Worm (Caenorhabditis elegans): ENCODE measurements around the gene B0280.9.

DNA sequence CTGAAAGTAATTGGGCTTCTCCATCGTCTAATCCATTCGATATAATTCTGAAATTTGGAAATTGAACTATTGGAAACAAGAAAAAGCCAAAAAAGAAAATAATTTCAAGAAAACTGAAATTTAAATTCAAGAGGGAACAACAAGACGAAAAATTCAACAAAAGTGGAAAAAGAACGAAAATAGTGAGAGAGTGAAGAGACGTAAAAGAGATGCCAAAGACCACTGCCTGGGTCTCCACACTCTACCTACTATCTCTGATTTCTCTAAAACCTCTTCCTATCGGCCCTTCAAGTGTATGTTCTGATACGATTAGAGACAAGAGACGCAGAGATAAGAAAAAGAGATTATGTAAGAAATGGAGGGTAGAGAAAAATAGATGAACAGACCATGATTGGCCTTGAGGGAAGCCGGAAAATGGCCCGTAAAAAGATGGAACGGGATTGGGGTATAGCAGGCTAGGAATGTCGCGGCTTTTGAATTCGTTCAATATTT, 31.1 kb upstream of the B0280.9 start, which contains the start of gene ogt-1:
- TF ChIP-seq sptf-1 (tag; optimal IDR thresholded peaks at IDR 0.05) (peak; percentile 9), unc-120 (tag; optimal IDR thresholded peaks at IDR 0.05; ENCODE audit: poor library complexity, severe bottlenecking) (peak; percentile 69), elt-1 (tag; optimal IDR thresholded peaks at IDR 0.05; ENCODE audit: borderline replicate concordance, insufficient read depth) (no peak), nhr-237 (tag; optimal IDR thresholded peaks at IDR 0.05) (peak; percentile 87), unc-39 (tag; optimal IDR thresholded peaks at IDR 0.05) (no peak), unc-62 (GFP tag; optimal IDR thresholded peaks at IDR 0.05) (peak; percentile 76), snpc-4 (tag; optimal IDR thresholded peaks at IDR 0.05) (no peak), mep-1 (tag; optimal IDR thresholded peaks at IDR 0.05) (no peak), nhr-76 (tag; optimal IDR thresholded peaks at IDR 0.05) (no peak), lin-13 (tag; optimal IDR thresholded peaks at IDR 0.05) (no peak), nhr-12 (tag; optimal IDR thresholded peaks at IDR 0.05) (no peak), nhr-28 (tag; optimal IDR thresholded peaks at IDR 0.05) (no peak), hlh-1 (tag; optimal IDR thresholded peaks at IDR 0.05) (peak; percentile 42), lsy-2 (tag; optimal IDR thresholded peaks at IDR 0.05) (peak; percentile 79)

Measured in whole organism, mixed stage, embryonic.